Worm (Caenorhabditis elegans) whole organism, L3 larva: ENCODE measurements around the gene K09H11.4.
"Not testable (repeated sequence)": the region's sequence is repeated elsewhere in the genome, so short reads cannot be mapped to it uniquely, and the experiment has no call there.

Source experiments
- R02D3.7 ChIP-seq: fragments of 150-350 bp; optimal IDR thresholded peaks from 2 replicates; lab custom pipeline; 2014; ENCODE audit warnings: missing biosample characterization, missing genetic modification characterization
- ama-1 ChIP-seq: fragments of 150-350 bp; optimal IDR thresholded peaks from 2 replicates; lab custom pipeline; 2018
- ceh-16 ChIP-seq: sonication (generic microtip); optimal IDR thresholded peaks from 2 replicates; lab custom pipeline; 2017; ENCODE audit warnings: missing biosample characterization, missing genetic modification characterization
- ceh-28 ChIP-seq: fragments of 150-350 bp; optimal IDR thresholded peaks from 2 replicates; lab custom pipeline; 2014; ENCODE audit warnings: missing biosample characterization, missing genetic modification reagents, missing genetic modification characterization
- ceh-82 ChIP-seq: fragments of 150-350 bp; optimal IDR thresholded peaks from 2 replicates; lab custom pipeline; 2014; ENCODE audit warnings: missing biosample characterization, missing genetic modification characterization
- ceh-9 ChIP-seq: sonication (generic microtip); optimal IDR thresholded peaks from 2 replicates; lab custom pipeline; 2018; ENCODE audit warnings: missing biosample characterization, missing genetic modification characterization
- daf-12 ChIP-seq: fragments of 150-350 bp; optimal IDR thresholded peaks from 2 replicates; lab custom pipeline; 2014; ENCODE audit warnings: missing biosample characterization, missing genetic modification reagents, missing genetic modification characterization
- egl-27 ChIP-seq: sonication (generic microtip); optimal IDR thresholded peaks from 4 replicates; lab custom pipeline; 2017; ENCODE audit warnings: missing biosample characterization, missing genetic modification reagents, missing genetic modification characterization
- egl-5 ChIP-seq: fragments of 150-350 bp; optimal IDR thresholded peaks from 2 replicates; lab custom pipeline; 2017; ENCODE audit warnings: missing biosample characterization, missing genetic modification reagents, missing genetic modification characterization, inconsistent platforms
- elt-1 ChIP-seq: fragments of 150-350 bp; optimal IDR thresholded peaks from 2 replicates; lab custom pipeline; 2014; ENCODE audit warnings: missing biosample characterization, missing genetic modification characterization
- elt-2 ChIP-seq: sonication (generic microtip); optimal IDR thresholded peaks from 2 replicates; lab custom pipeline; 2016; ENCODE audit warnings: missing genetic modification reagents, mild to moderate bottlenecking, missing genetic modification characterization, missing compliant biosample characterization
- elt-3 ChIP-seq, 3 experiments: fragments of 150-350 bp in 1 of 3; sonication (generic microtip) in 2 of 3; optimal IDR thresholded peaks; 2 replicates in 2 of 3; 4 replicates in 1 of 3; lab custom pipeline; 2014 to 2017; ENCODE audit warnings: missing biosample characterization in 3 of 3, missing genetic modification characterization in 3 of 3
- fkh-2 ChIP-seq: fragments of 150-350 bp; optimal IDR thresholded peaks from 2 replicates; lab custom pipeline; 2014; ENCODE audit warnings: missing biosample characterization, missing genetic modification reagents, missing genetic modification characterization
- fos-1 ChIP-seq: fragments of 150-350 bp; optimal IDR thresholded peaks from 2 replicates; lab custom pipeline; 2014; ENCODE audit warnings: missing biosample characterization, missing genetic modification characterization
- hmg-11 ChIP-seq: sonication (generic microtip); optimal IDR thresholded peaks from 2 replicates; lab custom pipeline; 2016; ENCODE audit warnings: missing genetic modification characterization, missing compliant biosample characterization
- jun-1 ChIP-seq: fragments of 150-350 bp; optimal IDR thresholded peaks from 2 replicates; lab custom pipeline; 2014; ENCODE audit warnings: missing biosample characterization, missing genetic modification reagents, missing genetic modification characterization
- lin-39 ChIP-seq: fragments of 150-350 bp; optimal IDR thresholded peaks from 2 replicates; lab custom pipeline; 2018; ENCODE audit warnings: missing biosample characterization, missing genetic modification reagents, missing genetic modification characterization
- lsy-12 ChIP-seq: sonication (generic microtip); optimal IDR thresholded peaks from 2 replicates; lab custom pipeline; 2016; ENCODE audit warnings: mild to moderate bottlenecking, missing genetic modification characterization, missing compliant biosample characterization
- mdl-1 ChIP-seq: fragments of 150-350 bp; optimal IDR thresholded peaks from 2 replicates; lab custom pipeline; 2014; ENCODE audit warnings: missing biosample characterization, missing genetic modification characterization
- mml-1 ChIP-seq: fragments of 150-350 bp; sonication (generic microtip); optimal IDR thresholded peaks from 3 replicates; lab custom pipeline; 2014; ENCODE audit warnings: missing biosample characterization, missing genetic modification characterization
- nhr-11 ChIP-seq: fragments of 150-350 bp; optimal IDR thresholded peaks from 2 replicates; lab custom pipeline; 2014; ENCODE audit warnings: missing biosample characterization, missing genetic modification characterization
- nhr-12 ChIP-seq: fragments of 150-350 bp; optimal IDR thresholded peaks from 2 replicates; lab custom pipeline; 2014; ENCODE audit warnings: missing biosample characterization, missing genetic modification characterization
- nhr-28 ChIP-seq: fragments of 150-350 bp; optimal IDR thresholded peaks from 2 replicates; lab custom pipeline; 2014; ENCODE audit warnings: missing biosample characterization, missing genetic modification characterization
- nhr-43 ChIP-seq: sonication (generic microtip); optimal IDR thresholded peaks from 2 replicates; lab custom pipeline; 2016; ENCODE audit warnings: mild to moderate bottlenecking, missing genetic modification characterization, missing compliant biosample characterization; ENCODE audit not compliant: poor library complexity, severe bottlenecking
- nhr-76 ChIP-seq: fragments of 150-350 bp; sonication (generic microtip); optimal IDR thresholded peaks from 5 replicates; lab custom pipeline; 2014; ENCODE audit warnings: missing biosample characterization, missing genetic modification characterization
- nhr-77 ChIP-seq: fragments of 150-350 bp; optimal IDR thresholded peaks from 2 replicates; lab custom pipeline; 2014; ENCODE audit warnings: missing biosample characterization, missing genetic modification characterization
- pqm-1 ChIP-seq: fragments of 150-350 bp; optimal IDR thresholded peaks from 2 replicates; lab custom pipeline; 2017; ENCODE audit warnings: missing biosample characterization, missing genetic modification characterization, inconsistent platforms
- skn-1 ChIP-seq: fragments of 150-350 bp; optimal IDR thresholded peaks from 2 replicates; lab custom pipeline; 2014; ENCODE audit warnings: missing biosample characterization, missing genetic modification characterization
- unc-39 ChIP-seq: sonication (generic microtip); optimal IDR thresholded peaks from 4 replicates; lab custom pipeline; 2017; ENCODE audit warnings: missing biosample characterization, missing genetic modification characterization
- unc-62 ChIP-seq: fragments of 150-350 bp; sonication (generic microtip); optimal IDR thresholded peaks from 4 replicates; lab custom pipeline; 2014; ENCODE audit warnings: missing biosample characterization, missing genetic modification reagents, missing genetic modification characterization
- zag-1 ChIP-seq: fragments of 150-350 bp; optimal IDR thresholded peaks from 2 replicates; lab custom pipeline; 2014; ENCODE audit warnings: missing biosample characterization, missing genetic modification characterization
- ztf-4 ChIP-seq: fragments of 150-350 bp; optimal IDR thresholded peaks from 2 replicates; lab custom pipeline; 2014; ENCODE audit warnings: missing biosample characterization, missing genetic modification characterization

Gene K09H11.4

ce11 chrV:5763787-5764186 is 37.4 kb upstream of the K09H11.4 start, which contains the start of gene pgph-3 (continued):
- TF ChIP-seq jun-1 (tag; lab: Kevin White, UChicago), result peak; percentile 73

ce11 chrV:5760132-5760531 is 33.8 kb upstream of the K09H11.4 start, which contains the start of gene C53A3.1:
Gene C53A3.1, minus strand, starts transcription at chrV:5760232.
- TF ChIP-seq jun-1 (tag; lab: Kevin White, UChicago), result no peak
- no peak for TF ChIP-seq elt-3 (tag; optimal IDR thresholded peaks at IDR 0.05; lab: Kevin White, UChicago)

- TF ChIP-seq hmg-11 (tag; lab: Kevin White, UChicago) (no peak), ceh-16 (tag; lab: Kevin White, UChicago) (no peak), ztf-4 (tag; lab: Kevin White, UChicago) (no peak), egl-27 (tag; lab: Kevin White, UChicago) (no peak), ceh-28 (tag; lab: Kevin White, UChicago) (no peak)
Measured at ce11 chrV:5758780-5759179, 32.4 kb upstream of the K09H11.4 start, which contains the start of gene C53A3.4. Gene C53A3.4, minus strand, starts transcription at chrV:5758880.

ce11 chrV:5756193-5756592 is 29.8 kb upstream of the K09H11.4 start, which contains the start of gene C53A3.3:
Gene C53A3.3, plus strand, starts transcription at chrV:5756493.
- no peak for TF ChIP-seq ama-1 (lab: Kevin White, UChicago)
- TF ChIP-seq ceh-82, result no peak
- TF ChIP-seq egl-5 (tag; lab: Kevin White, UChicago), result no peak
- TF ChIP-seq lin-39 (tag; lab: Kevin White, UChicago), result no peak
- no peak for TF ChIP-seq nhr-43
- no peak for TF ChIP-seq mdl-1 (tag; lab: Kevin White, UChicago)
- TF ChIP-seq elt-3 (tag; optimal IDR thresholded peaks at IDR 0.05; lab: Kevin White, UChicago), result no peak
- TF ChIP-seq nhr-77 (tag; lab: Kevin White, UChicago), result no peak
- TF ChIP-seq nhr-12, result no peak
- no peak for TF ChIP-seq nhr-76 (tag; lab: Kevin White, UChicago)
- no peak for TF ChIP-seq elt-1
- no peak for TF ChIP-seq ceh-9 (tag; lab: Kevin White, UChicago)

DNA sequence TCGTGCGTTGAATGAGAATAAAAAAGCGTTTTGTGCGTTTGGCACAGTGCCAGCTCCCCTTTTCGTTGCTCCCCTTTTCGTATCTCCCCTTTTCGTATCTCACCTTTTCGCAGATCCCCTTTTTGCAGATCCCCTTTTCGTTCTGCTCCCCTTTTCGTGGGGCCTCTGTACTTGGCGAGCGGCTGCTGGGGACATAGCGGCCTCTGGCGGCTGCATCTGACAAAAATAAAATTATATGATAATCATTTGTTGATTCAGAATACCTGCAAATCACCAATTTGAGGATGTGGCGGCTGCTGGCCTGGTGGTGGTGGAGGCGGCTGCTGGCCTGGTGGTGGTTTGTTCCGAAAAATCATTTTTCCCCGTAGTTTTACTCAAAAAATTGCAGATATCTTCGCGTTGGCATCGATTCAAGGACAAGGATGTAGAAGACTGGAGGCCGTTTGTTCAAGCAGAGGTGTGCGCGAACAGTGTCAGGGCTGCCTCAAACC is 28.9 kb upstream of the K09H11.4 start, which contains the start of gene K09H11.11:
Gene K09H11.11 (minus strand): TSS at position 51 of the 491 bp plus-strand sequence.
- TF ChIP-seq skn-1, R02D3.7, zag-1 (tag; lab: Kevin White, UChicago): not testable (repeated sequence)

DNA sequence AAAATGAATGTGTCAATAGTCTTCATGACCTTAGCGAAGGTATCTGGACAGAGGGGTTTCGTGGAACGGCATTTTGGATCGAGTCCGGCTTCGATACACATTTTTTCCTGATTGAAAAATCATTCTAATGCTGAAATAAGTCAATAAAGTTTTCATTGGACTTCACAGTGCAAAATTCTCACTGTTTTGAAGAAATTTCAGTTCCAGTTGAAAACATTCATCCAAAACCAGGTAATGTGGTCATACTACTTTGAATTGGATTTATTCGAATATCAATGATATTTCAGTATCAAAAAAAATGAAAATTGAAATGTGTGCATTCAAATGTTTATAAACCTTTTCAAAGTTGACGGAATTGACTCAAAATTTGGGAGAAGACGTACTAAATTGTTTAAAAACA is 27.1 kb upstream of the K09H11.4 start, which contains the start of gene pgph-1:
Gene pgph-1 (minus strand): TSS at position 101 of the 400 bp plus-strand sequence.
- no peak for TF ChIP-seq ceh-82
- TF ChIP-seq lsy-12 (tag; lab: Kevin White, UChicago), result no peak
- no peak for TF ChIP-seq elt-3 (tag; optimal IDR thresholded peaks at IDR 0.05; lab: Kevin White, UChicago)
- no peak for TF ChIP-seq nhr-28 (tag; lab: Kevin White, UChicago)
- no peak for TF ChIP-seq mml-1 (tag; lab: Kevin White, UChicago)
- no peak for TF ChIP-seq fkh-2
- TF ChIP-seq jun-1 (tag; lab: Kevin White, UChicago), result no peak

DNA sequence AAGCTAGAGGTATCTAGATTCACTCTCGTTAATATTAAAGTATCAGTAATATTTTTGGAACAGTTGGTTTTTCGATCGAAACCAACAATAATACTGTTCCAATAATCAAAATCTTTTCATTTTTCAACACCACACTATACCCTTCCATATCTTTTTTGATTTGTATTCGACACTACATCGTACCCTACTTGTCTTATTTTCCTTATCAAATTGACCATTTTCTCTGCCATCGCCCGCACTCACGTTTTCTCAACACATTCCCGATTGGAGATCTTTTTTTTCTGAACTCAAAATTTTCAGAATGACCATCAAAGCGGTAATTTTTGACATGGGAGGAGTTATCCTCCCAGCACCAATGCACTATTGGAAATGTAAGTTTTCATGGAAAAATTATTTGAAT is 21.2 kb upstream of the K09H11.4 start, which contains the start of gene acds-10:
Gene acds-10 (plus strand): TSS at position 301 of the 400 bp plus-strand sequence.
- TF ChIP-seq pqm-1 (tag; lab: Kevin White, UChicago) (peak; percentile 36), ceh-16 (tag; lab: Kevin White, UChicago) (no peak), nhr-28 (tag; lab: Kevin White, UChicago) (no peak), nhr-43 (no peak), nhr-76 (tag; lab: Kevin White, UChicago) (no peak), R02D3.7 (tag; lab: Kevin White, UChicago) (no peak), elt-2 (tag; lab: Kevin White, UChicago) (peak; percentile 31), fkh-2 (no peak)
- TF ChIP-seq, all 47 proteins: peak for 2

DNA sequence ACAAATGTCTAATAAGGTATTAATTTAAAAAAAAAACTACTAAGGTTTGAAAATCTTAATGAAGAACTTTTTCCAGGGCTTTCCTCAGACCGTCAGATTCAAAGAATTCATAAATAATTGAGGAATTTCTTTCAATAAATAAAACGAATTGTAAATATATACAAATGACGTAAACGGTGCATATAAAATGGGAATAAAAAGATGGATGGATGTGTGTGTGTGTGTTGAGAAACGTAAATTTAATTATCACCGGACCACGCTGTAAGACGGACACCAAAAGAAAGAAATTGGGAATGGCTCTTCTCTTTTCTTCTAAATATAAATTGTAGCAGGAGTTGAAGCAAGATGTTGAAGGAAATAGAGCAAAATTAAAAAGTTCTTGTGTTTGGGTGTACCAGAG is 19.9 kb upstream of the K09H11.4 start:
- TF ChIP-seq fkh-2 (no peak), fos-1 (no peak), nhr-11 (tag; lab: Kevin White, UChicago) (no peak), nhr-28 (tag; lab: Kevin White, UChicago) (no peak), elt-1 (no peak), unc-62 (GFP tag; lab: Kevin White, UChicago) (no peak), skn-1 (tag; lab: Kevin White, UChicago) (no peak), daf-12 (tag; lab: Kevin White, UChicago) (no peak), elt-3 (tag; optimal IDR thresholded peaks at IDR 0.05; lab: Kevin White, UChicago) (no peak), unc-39 (tag; lab: Kevin White, UChicago) (no peak), ama-1 (lab: Kevin White, UChicago) (no peak)
